Worm (Caenorhabditis elegans): ENCODE data around the gene C56G2.9.

DNA sequence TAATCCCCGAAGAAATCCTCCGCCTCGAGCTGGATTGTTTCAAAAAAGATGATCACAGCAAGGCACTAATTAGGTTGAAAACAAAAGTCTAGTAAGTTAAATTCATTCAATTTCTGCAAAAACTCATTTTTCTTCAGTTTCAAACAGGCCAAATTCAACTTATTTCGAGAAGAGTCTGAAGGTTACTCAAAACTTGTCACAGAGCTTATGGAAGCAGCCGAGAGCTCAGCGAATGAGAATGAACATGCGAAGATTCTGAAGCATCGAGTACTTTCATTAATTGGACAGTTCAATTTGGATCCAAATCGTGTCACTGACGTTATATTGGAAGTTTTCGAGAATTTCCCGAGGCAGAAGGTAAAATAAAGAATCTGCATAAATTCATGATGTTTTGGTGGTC, 25.4 kb upstream of the C56G2.9 start:
- no peak for TF ChIP-seq T22C8.4 (GFP tag; IDR thresholded peaks at IDR 0.05)
- no peak for TF ChIP-seq ref-1 (GFP tag; conservative IDR thresholded peaks at IDR 0.05)
- no peak for TF ChIP-seq tab-1 (GFP tag; IDR thresholded peaks at IDR 0.05)
- no peak for TF ChIP-seq ztf-29 (GFP tag; IDR thresholded peaks at IDR 0.05)
- no peak for TF ChIP-seq med-1 (GFP tag; optimal IDR thresholded peaks at IDR 0.05; ENCODE audit: insufficient read depth)
- no peak for TF ChIP-seq klf-2 (GFP tag; conservative IDR thresholded peaks at IDR 0.05)
- no peak for TF ChIP-seq ztf-23 (GFP tag; IDR thresholded peaks at IDR 0.05)
- TF ChIP-seq flt-1 (GFP tag; IDR thresholded peaks at IDR 0.05) = no peak
